Worm (Caenorhabditis elegans) whole organism, L3 larva: Measurements from ENCODE around the gene lido-10.

Experiments used
- R02D3.7 ChIP-seq: fragments of 150-350 bp; optimal IDR thresholded peaks from 2 replicates; lab custom pipeline; 2014; ENCODE audit warnings: missing biosample characterization, missing genetic modification characterization
- ZK546.5 ChIP-seq: sonication (generic microtip); optimal IDR thresholded peaks from 2 replicates; lab custom pipeline; 2017; ENCODE audit warnings: missing biosample characterization, missing genetic modification characterization
- ama-1 ChIP-seq: fragments of 150-350 bp; optimal IDR thresholded peaks from 2 replicates; lab custom pipeline; 2018
- ceh-16 ChIP-seq: sonication (generic microtip); optimal IDR thresholded peaks from 2 replicates; lab custom pipeline; 2017; ENCODE audit warnings: missing biosample characterization, missing genetic modification characterization
- ceh-82 ChIP-seq: fragments of 150-350 bp; optimal IDR thresholded peaks from 2 replicates; lab custom pipeline; 2014; ENCODE audit warnings: missing biosample characterization, missing genetic modification characterization
- elt-1 ChIP-seq: fragments of 150-350 bp; optimal IDR thresholded peaks from 2 replicates; lab custom pipeline; 2014; ENCODE audit warnings: missing biosample characterization, missing genetic modification characterization
- nhr-11 ChIP-seq: fragments of 150-350 bp; optimal IDR thresholded peaks from 2 replicates; lab custom pipeline; 2014; ENCODE audit warnings: missing biosample characterization, missing genetic modification characterization
- nhr-25 ChIP-seq: sonication (generic microtip); optimal IDR thresholded peaks from 2 replicates; lab custom pipeline; 2017; ENCODE audit warnings: missing biosample characterization, missing genetic modification characterization
- snpc-4 ChIP-seq: fragments of 150-350 bp; optimal IDR thresholded peaks from 2 replicates; lab custom pipeline; 2014; ENCODE audit warnings: missing biosample characterization, missing genetic modification characterization
- tbx-2 ChIP-seq: sonication (generic microtip); optimal IDR thresholded peaks from 2 replicates; lab custom pipeline; 2016; ENCODE audit warnings: mild to moderate bottlenecking, missing genetic modification characterization, missing compliant biosample characterization
- unc-39 ChIP-seq: sonication (generic microtip); optimal IDR thresholded peaks from 4 replicates; lab custom pipeline; 2017; ENCODE audit warnings: missing biosample characterization, missing genetic modification characterization
- ztf-11 ChIP-seq: fragments of 150-350 bp; optimal IDR thresholded peaks from 2 replicates; lab custom pipeline; 2014; ENCODE audit warnings: missing biosample characterization, missing genetic modification characterization
- ztf-4 ChIP-seq: fragments of 150-350 bp; optimal IDR thresholded peaks from 2 replicates; lab custom pipeline; 2014; ENCODE audit warnings: missing biosample characterization, missing genetic modification characterization

DNA sequence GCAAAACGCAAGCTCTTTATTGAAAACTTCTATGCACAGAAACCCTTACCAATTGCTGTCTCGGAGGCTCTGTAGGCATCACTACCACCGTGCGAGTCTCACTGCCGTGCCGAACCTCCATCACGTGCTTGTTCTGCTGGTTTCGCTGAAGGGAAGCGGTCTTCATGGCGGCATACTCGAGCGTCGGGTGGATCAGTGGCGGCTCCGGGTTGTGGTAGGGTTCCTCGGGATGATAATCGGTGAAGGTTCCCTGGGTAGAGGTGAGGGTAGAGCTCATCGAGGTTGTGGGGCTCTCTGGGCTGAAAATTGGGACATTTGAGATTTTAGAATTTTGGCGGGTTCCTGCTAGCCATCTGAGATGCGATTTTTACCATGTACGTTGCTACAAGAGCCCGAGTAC is 50.5 kb downstream of the lido-10 start:
- TF ChIP-seq ceh-82 (tag; lab: Kevin White, UChicago) (no peak), ama-1 (no peak), ZK546.5 (tag; lab: Kevin White, UChicago) (no peak), nhr-11 (tag; lab: Kevin White, UChicago) (no peak), ztf-11 (tag; lab: Kevin White, UChicago) (no peak), unc-39 (no peak), tbx-2 (tag; lab: Kevin White, UChicago) (no peak), snpc-4 (no peak), ceh-16 (tag; lab: Kevin White, UChicago) (no peak), nhr-25 (no peak), elt-1 (tag; lab: Kevin White, UChicago) (no peak), R02D3.7 (tag; lab: Kevin White, UChicago) (no peak), ztf-4 (tag; lab: Kevin White, UChicago) (no peak)
